Worm (Caenorhabditis elegans) whole organism, young adult: ENCODE results near the gene clec-238.

ENCODE experiments used
- Y53F4B.3 ChIP-seq: fragments of 200-800 bp; sonication (Bioruptor generic); IDR thresholded peaks from 2 replicates; pipeline ENCODE4 v1.3.6; 2022; ENCODE audit warnings: missing genetic modification reagents, missing genetic modification characterization, missing compliant biosample characterization
- ceh-91 ChIP-seq: fragments of 200-800 bp; sonication (Bioruptor generic); IDR thresholded peaks from 2 replicates; pipeline ENCODE4 v1.3.6; 2022; ENCODE audit warnings: missing genetic modification reagents, missing genetic modification characterization, missing compliant biosample characterization
- dpl-1 ChIP-seq: fragments of 150-350 bp; optimal IDR thresholded peaks from 2 replicates; lab custom pipeline; 2014; ENCODE audit warnings: missing biosample characterization, missing genetic modification reagents, missing genetic modification characterization
- ets-4 ChIP-seq: fragments of 200-800 bp; sonication (Bioruptor generic); optimal IDR thresholded peaks from 2 replicates; lab custom pipeline; 2018; ENCODE audit warnings: mild to moderate bottlenecking, missing genetic modification characterization, missing compliant biosample characterization

ce11 chrV:16918378-16918777, 33.2 kb upstream of the clec-238 start, which contains the start of the genes fbxa-206 and Y102A5C.2:
- no peak for TF ChIP-seq dpl-1 (GFP tag; lab: Kevin White, UChicago)
- TF ChIP-seq Y53F4B.3 (GFP tag; lab: Robert Waterston, UW), result no peak
- TF ChIP-seq ceh-91, result no peak
- no peak for TF ChIP-seq ets-4 (GFP tag; lab: Kevin White, UChicago)
